Worm (Caenorhabditis elegans) whole organism, young adult: ENCODE results near the gene Y48B6A.5.

Experiments used
- B0019.2 ChIP-seq: fragments of 200-800 bp; sonication (Bioruptor generic); conservative IDR thresholded peaks from 2 replicates; pipeline ENCODE4 v1.3.6; 2022; ENCODE audit warnings: missing genetic modification reagents, missing genetic modification characterization, missing compliant biosample characterization
- B0336.3 ChIP-seq: fragments of 200-800 bp; sonication (Bioruptor generic); IDR thresholded peaks from 2 replicates; pipeline ENCODE4 v1.3.6; 2022; ENCODE audit warnings: missing genetic modification characterization, missing compliant biosample characterization
- C06A6.2 ChIP-seq: fragments of 200-800 bp; sonication (Bioruptor generic); conservative IDR thresholded peaks from 2 replicates; pipeline ENCODE4 v1.3.6; 2022; ENCODE audit warnings: missing genetic modification characterization, missing compliant biosample characterization
- C17E4.6 ChIP-seq: fragments of 200-800 bp; sonication (Bioruptor generic); IDR thresholded peaks from 2 replicates; pipeline ENCODE4 v1.3.6; 2022; ENCODE audit warnings: missing genetic modification reagents, missing genetic modification characterization, missing compliant biosample characterization
- D2030.7 ChIP-seq: fragments of 200-800 bp; sonication (Bioruptor generic); IDR thresholded peaks from 2 replicates; pipeline ENCODE4 v1.3.6; 2022; ENCODE audit warnings: missing genetic modification reagents, missing genetic modification characterization, missing compliant biosample characterization
- F22D6.2 ChIP-seq: sonication (generic microtip); optimal IDR thresholded peaks from 2 replicates; lab custom pipeline; 2016; ENCODE audit warnings: mild to moderate bottlenecking, missing genetic modification characterization, missing compliant biosample characterization
- F23B12.7 ChIP-seq: sonication (generic microtip); optimal IDR thresholded peaks from 2 replicates; lab custom pipeline; 2017; ENCODE audit warnings: missing genetic modification characterization, mild to moderate bottlenecking, missing compliant biosample characterization, antibody characterized with exemption, moderate library complexity; ENCODE audit not compliant: insufficient read depth
- F33H1.4 ChIP-seq: fragments of 200-800 bp; sonication (Bioruptor generic); IDR thresholded peaks from 2 replicates; pipeline ENCODE4 v1.3.6; 2022; ENCODE audit warnings: missing genetic modification reagents, missing genetic modification characterization, missing compliant biosample characterization
- F39B2.1 ChIP-seq: fragments of 200-800 bp; sonication (Bioruptor generic); IDR thresholded peaks from 2 replicates; pipeline ENCODE4 v1.3.6; 2022; ENCODE audit warnings: missing genetic modification reagents, missing genetic modification characterization, missing compliant biosample characterization
- F52B5.7 ChIP-seq: sonication (generic microtip); optimal IDR thresholded peaks from 2 replicates; lab custom pipeline; 2016; ENCODE audit warnings: mild to moderate bottlenecking, missing genetic modification characterization, missing compliant biosample characterization
- T07F8.4 ChIP-seq: sonication (generic microtip); optimal IDR thresholded peaks from 2 replicates; lab custom pipeline; 2016; ENCODE audit warnings: mild to moderate bottlenecking, missing genetic modification characterization, moderate library complexity, missing compliant biosample characterization
- Y53G8AR.9 ChIP-seq: fragments of 200-800 bp; sonication (Bioruptor generic); conservative IDR thresholded peaks from 2 replicates; pipeline ENCODE4 v1.3.6; 2022; ENCODE audit warnings: missing genetic modification reagents, missing genetic modification characterization, missing compliant biosample characterization
- Y79H2A.3 ChIP-seq: fragments of 200-800 bp; sonication (Bioruptor generic); conservative IDR thresholded peaks from 2 replicates; pipeline ENCODE4 v1.3.6; 2022; ENCODE audit warnings: missing genetic modification reagents, missing genetic modification characterization, missing compliant biosample characterization
- ama-1 ChIP-seq, 3 experiments: fragments of 150-350 bp in 1 of 3; sonication (generic microtip) in 2 of 3; optimal IDR thresholded peaks; 2 replicates each; lab custom pipeline; 2014 to 2018; ENCODE audit warnings: missing biosample characterization in 2 of 3, missing genetic modification characterization in 2 of 3, missing genetic modification reagents in 2 of 3
- athp-1 ChIP-seq: sonication (generic microtip); optimal IDR thresholded peaks from 2 replicates; lab custom pipeline; 2017; ENCODE audit warnings: mild to moderate bottlenecking, missing genetic modification characterization, missing compliant biosample characterization
- attf-3 ChIP-seq: fragments of 200-800 bp; sonication (Bioruptor generic); conservative IDR thresholded peaks from 2 replicates; pipeline ENCODE4 v1.3.6; 2022; ENCODE audit warnings: missing genetic modification reagents, missing genetic modification characterization, missing compliant biosample characterization
- attf-6 ChIP-seq: fragments of 200-800 bp; sonication (Bioruptor generic); IDR thresholded peaks from 2 replicates; pipeline ENCODE4 v1.3.6; 2022; ENCODE audit warnings: missing genetic modification reagents, missing genetic modification characterization, missing compliant biosample characterization
- bed-2 ChIP-seq: fragments of 200-800 bp; sonication (Bioruptor generic); IDR thresholded peaks from 2 replicates; pipeline ENCODE4 v1.3.6; 2022; ENCODE audit warnings: missing genetic modification reagents, missing genetic modification characterization, missing compliant biosample characterization
- ceh-27 ChIP-seq: fragments of 200-800 bp; sonication (Bioruptor generic); optimal IDR thresholded peaks from 2 replicates; lab custom pipeline; 2018; ENCODE audit warnings: mild to moderate bottlenecking, missing genetic modification characterization, moderate library complexity, missing compliant biosample characterization
- ceh-40 ChIP-seq: fragments of 200-800 bp; sonication (Bioruptor generic); IDR thresholded peaks from 2 replicates; pipeline ENCODE4 v1.3.6; 2022; ENCODE audit warnings: missing genetic modification characterization, missing compliant biosample characterization
- ceh-58 ChIP-seq: fragments of 200-800 bp; sonication (Bioruptor generic); IDR thresholded peaks from 2 replicates; pipeline ENCODE4 v1.3.6; 2022; ENCODE audit warnings: missing genetic modification characterization, missing compliant biosample characterization
- ceh-91 ChIP-seq: fragments of 200-800 bp; sonication (Bioruptor generic); IDR thresholded peaks from 2 replicates; pipeline ENCODE4 v1.3.6; 2022; ENCODE audit warnings: missing genetic modification reagents, missing genetic modification characterization, missing compliant biosample characterization
- die-1 ChIP-seq: sonication (generic microtip); optimal IDR thresholded peaks from 2 replicates; lab custom pipeline; 2016; ENCODE audit warnings: missing genotype, mild to moderate bottlenecking, missing genetic modification characterization, missing compliant biosample characterization
- dpff-1 ChIP-seq: sonication (generic microtip); optimal IDR thresholded peaks from 2 replicates; lab custom pipeline; 2017; ENCODE audit warnings: mild to moderate bottlenecking, missing genetic modification characterization, missing compliant biosample characterization
- dpl-1 ChIP-seq: fragments of 150-350 bp; optimal IDR thresholded peaks from 2 replicates; lab custom pipeline; 2014; ENCODE audit warnings: missing biosample characterization, missing genetic modification reagents, missing genetic modification characterization
- efl-1 ChIP-seq: fragments of 150-350 bp; optimal IDR thresholded peaks from 2 replicates; lab custom pipeline; 2014; ENCODE audit warnings: missing biosample characterization, missing genetic modification reagents, missing genetic modification characterization
- egl-18 ChIP-seq: fragments of 200-800 bp; sonication (Bioruptor generic); IDR thresholded peaks from 2 replicates; pipeline ENCODE4 v1.3.6; 2022; ENCODE audit warnings: missing genetic modification reagents, missing genetic modification characterization, missing compliant biosample characterization
- egrh-3 ChIP-seq: fragments of 200-800 bp; sonication (Bioruptor generic); IDR thresholded peaks from 2 replicates; pipeline ENCODE4 v1.3.6; 2022; ENCODE audit warnings: missing genetic modification reagents, missing genetic modification characterization, missing compliant biosample characterization
- ets-4 ChIP-seq: fragments of 200-800 bp; sonication (Bioruptor generic); optimal IDR thresholded peaks from 2 replicates; lab custom pipeline; 2018; ENCODE audit warnings: mild to moderate bottlenecking, missing genetic modification characterization, missing compliant biosample characterization
- him-1 ChIP-seq: sonication (generic microtip); optimal IDR thresholded peaks from 2 replicates; lab custom pipeline; 2016; ENCODE audit warnings: missing genotype, missing genetic modification reagents, missing genetic modification characterization, missing compliant biosample characterization
- hmg-20 ChIP-seq: fragments of 200-800 bp; sonication (Bioruptor generic); IDR thresholded peaks from 2 replicates; pipeline ENCODE4 v1.3.6; 2022; ENCODE audit warnings: missing genetic modification reagents, missing genetic modification characterization, missing compliant biosample characterization
- let-526 ChIP-seq: fragments of 200-800 bp; sonication (Bioruptor generic); IDR thresholded peaks from 2 replicates; pipeline ENCODE4 v1.3.6; 2022; ENCODE audit warnings: missing genetic modification reagents, missing genetic modification characterization, missing compliant biosample characterization
- lin-54 ChIP-seq: fragments of 200-800 bp; sonication (Bioruptor generic); optimal IDR thresholded peaks from 2 replicates; lab custom pipeline; 2018; ENCODE audit warnings: mild to moderate bottlenecking, missing genetic modification characterization, missing compliant biosample characterization
- lir-1 ChIP-seq: fragments of 200-800 bp; sonication (Bioruptor generic); conservative IDR thresholded peaks from 2 replicates; pipeline ENCODE4 v1.3.6; 2022; ENCODE audit warnings: missing genetic modification reagents, missing genetic modification characterization, missing compliant biosample characterization
- lsl-1 ChIP-seq: fragments of 200-800 bp; sonication (Bioruptor generic); optimal IDR thresholded peaks from 2 replicates; lab custom pipeline; 2018; ENCODE audit warnings: mild to moderate bottlenecking, missing genetic modification characterization, moderate library complexity, missing compliant biosample characterization
- madf-10 ChIP-seq: sonication (generic microtip); optimal IDR thresholded peaks from 2 replicates; lab custom pipeline; 2016; ENCODE audit warnings: mild to moderate bottlenecking, missing genetic modification characterization, missing compliant biosample characterization
- madf-6 ChIP-seq: fragments of 200-800 bp; sonication (Bioruptor generic); IDR thresholded peaks from 2 replicates; pipeline ENCODE4 v1.3.6; 2022; ENCODE audit warnings: missing genetic modification reagents, missing genetic modification characterization, missing compliant biosample characterization
- madf-8 ChIP-seq: fragments of 200-800 bp; sonication (Bioruptor generic); conservative IDR thresholded peaks from 2 replicates; pipeline ENCODE4 v1.3.6; 2022; ENCODE audit warnings: missing genetic modification reagents, missing genetic modification characterization, missing compliant biosample characterization
- nfyb-1 ChIP-seq: fragments of 200-800 bp; sonication (Bioruptor generic); IDR thresholded peaks from 2 replicates; pipeline ENCODE4 v1.3.6; 2022; ENCODE audit warnings: missing genetic modification reagents, missing genetic modification characterization, missing compliant biosample characterization
- nhr-27 ChIP-seq: fragments of 200-800 bp; sonication (Bioruptor generic); optimal IDR thresholded peaks from 2 replicates; lab custom pipeline; 2018; ENCODE audit warnings: mild to moderate bottlenecking, missing genetic modification characterization, moderate library complexity, missing compliant biosample characterization
- rec-8 ChIP-seq, 2 experiments: sonication (generic microtip); optimal IDR thresholded peaks; 2 replicates each; lab custom pipeline; 2016; ENCODE audit warnings: mild to moderate bottlenecking in 2 of 2, missing genetic modification characterization in 2 of 2, missing genetic modification reagents in 2 of 2, missing genotype in 2 of 2, missing biosample characterization in 1 of 2, missing compliant biosample characterization in 1 of 2, moderate library complexity in 1 of 2
- repo-1 ChIP-seq: sonication (generic microtip); optimal IDR thresholded peaks from 2 replicates; lab custom pipeline; 2017; ENCODE audit warnings: mild to moderate bottlenecking, missing genetic modification characterization, missing compliant biosample characterization
- sea-2 ChIP-seq: fragments of 200-800 bp; sonication (Bioruptor generic); IDR thresholded peaks from 2 replicates; pipeline ENCODE4 v1.3.6; 2022; ENCODE audit warnings: missing genetic modification characterization, missing compliant biosample characterization
- somi-1 ChIP-seq: fragments of 200-800 bp; sonication (Bioruptor generic); optimal IDR thresholded peaks from 2 replicates; lab custom pipeline; 2018; ENCODE audit warnings: mild to moderate bottlenecking, missing genetic modification characterization, missing compliant biosample characterization
- unc-130 ChIP-seq: sonication (generic microtip); optimal IDR thresholded peaks from 2 replicates; lab custom pipeline; 2016; ENCODE audit warnings: missing genetic modification reagents, missing genetic modification characterization, missing compliant biosample characterization
- unc-62 ChIP-seq: fragments of 150-350 bp; optimal IDR thresholded peaks from 2 replicates; lab custom pipeline; 2014; ENCODE audit warnings: missing biosample characterization, missing genetic modification reagents, missing genetic modification characterization
- xnd-1 ChIP-seq: sonication (generic microtip); optimal IDR thresholded peaks from 2 replicates; lab custom pipeline; 2016; ENCODE audit warnings: missing genotype, missing genetic modification reagents, missing genetic modification characterization, missing compliant biosample characterization
- ztf-26 ChIP-seq: sonication (generic microtip); optimal IDR thresholded peaks from 2 replicates; lab custom pipeline; 2017; ENCODE audit warnings: missing genetic modification characterization, missing compliant biosample characterization

The Y48B6A.5 gene

DNA sequence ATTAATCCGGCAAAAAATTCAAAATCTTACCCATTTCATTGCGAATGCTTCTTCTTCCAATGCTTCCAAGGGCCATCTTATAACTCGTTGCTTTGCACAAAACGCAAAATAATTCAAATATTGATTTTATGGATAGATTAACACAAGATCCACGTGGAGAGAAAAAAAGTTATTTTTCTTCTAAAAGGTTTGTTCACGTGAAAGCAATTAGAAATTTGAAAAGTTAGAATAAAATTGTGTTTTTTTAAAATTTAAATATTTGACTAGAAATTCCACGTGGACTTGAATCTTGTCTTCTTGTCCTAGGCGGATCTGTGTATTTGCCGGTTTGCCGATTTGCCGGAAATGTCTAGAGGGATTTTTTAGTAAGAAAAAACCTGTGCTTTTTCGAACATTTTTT, at the start of gene Y48B6A.5:
Gene Y48B6A.5, minus strand, starts transcription at position 101 of the 400 bp plus-strand sequence.
- TF ChIP-seq F23B12.7 (tag; lab: Kevin White, UChicago) (no peak), unc-62 (no peak), ceh-58 (GFP tag; lab: Robert Waterston, UW) (no peak)

DNA sequence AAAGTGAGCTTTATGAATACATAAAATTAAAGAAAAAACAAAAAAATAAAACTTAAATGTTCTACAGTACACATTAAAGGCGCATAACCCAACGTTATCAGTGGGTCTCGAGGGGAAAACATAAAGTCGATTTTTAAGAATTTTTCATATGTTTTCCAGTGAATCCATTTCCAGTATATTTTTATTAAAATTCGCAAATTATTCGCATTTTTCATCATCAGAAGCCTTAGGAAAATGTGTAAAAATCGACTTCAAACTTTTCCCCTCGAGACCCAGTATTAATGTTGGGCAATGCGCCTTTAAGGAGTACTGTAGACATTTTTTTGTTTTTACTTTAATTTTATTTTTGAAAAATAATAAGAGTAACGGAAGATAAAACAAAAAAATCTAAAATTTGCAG, 43.1 kb upstream of the Y48B6A.5 start:
- TF ChIP-seq him-1 (tag; lab: Kevin White, UChicago) (peak; percentile 74), madf-8 (GFP tag; lab: Robert Waterston, UW) (peak; percentile 87), sea-2 (GFP tag; lab: Robert Waterston, UW) (no peak), F39B2.1 (GFP tag; lab: Robert Waterston, UW) (no peak), B0019.2 (no peak), lin-54 (GFP tag; lab: Kevin White, UChicago) (peak; percentile 48), T07F8.4 (tag; lab: Kevin White, UChicago) (no peak), madf-6 (GFP tag; lab: Robert Waterston, UW) (peak; percentile 94), nfyb-1 (GFP tag; lab: Robert Waterston, UW) (no peak), Y53G8AR.9 (GFP tag; lab: Robert Waterston, UW) (no peak), ceh-91 (peak; percentile 81), attf-3 (GFP tag; lab: Robert Waterston, UW) (no peak), repo-1 (no peak), hmg-20 (GFP tag; lab: Robert Waterston, UW) (no peak), die-1 (tag; lab: Kevin White, UChicago) (no peak), egl-18 (GFP tag; lab: Robert Waterston, UW) (no peak), Y79H2A.3 (GFP tag; lab: Robert Waterston, UW) (no peak), ceh-40 (GFP tag; lab: Robert Waterston, UW) (no peak), ztf-26 (tag; lab: Kevin White, UChicago) (no peak), D2030.7 (peak; percentile 74; the same call in 1 of the 2 replicates), let-526 (GFP tag; lab: Robert Waterston, UW) (no peak), madf-10 (tag; lab: Kevin White, UChicago) (no peak), F22D6.2 (no peak), ceh-27 (no peak), F52B5.7 (tag; lab: Kevin White, UChicago) (no peak), C17E4.6 (GFP tag; lab: Robert Waterston, UW) (no peak), efl-1 (GFP tag; lab: Kevin White, UChicago) (peak; percentile 32), dpff-1 (no peak), unc-130 (no peak), xnd-1 (peak; percentile 95), lsl-1 (GFP tag; lab: Kevin White, UChicago) (peak; percentile 98), athp-1 (no peak), attf-6 (no peak), bed-2 (GFP tag; lab: Robert Waterston, UW) (no peak), ets-4 (GFP tag; lab: Kevin White, UChicago) (no peak), F33H1.4 (peak; percentile 97), B0336.3 (GFP tag; lab: Robert Waterston, UW) (no peak), ama-1 (optimal IDR thresholded peaks at IDR 0.05; lab: Kevin White, UChicago) (no peak), ama-1 (GFP tag; optimal IDR thresholded peaks at IDR 0.05; lab: Kevin White, UChicago) (no peak), nhr-27 (no peak), lir-1 (GFP tag; lab: Robert Waterston, UW) (no peak), C06A6.2 (no peak), egrh-3 (0 out of 2 replicates have a peak, but pooled peaks have one; percentile 11), dpl-1 (no peak), rec-8 (tag; optimal IDR thresholded peaks at IDR 0.05; lab: Kevin White, UChicago) (no peak), somi-1 (GFP tag; lab: Kevin White, UChicago) (no peak)
